Worm (Caenorhabditis elegans): ENCODE measurements around the gene swt-3.

DNA sequence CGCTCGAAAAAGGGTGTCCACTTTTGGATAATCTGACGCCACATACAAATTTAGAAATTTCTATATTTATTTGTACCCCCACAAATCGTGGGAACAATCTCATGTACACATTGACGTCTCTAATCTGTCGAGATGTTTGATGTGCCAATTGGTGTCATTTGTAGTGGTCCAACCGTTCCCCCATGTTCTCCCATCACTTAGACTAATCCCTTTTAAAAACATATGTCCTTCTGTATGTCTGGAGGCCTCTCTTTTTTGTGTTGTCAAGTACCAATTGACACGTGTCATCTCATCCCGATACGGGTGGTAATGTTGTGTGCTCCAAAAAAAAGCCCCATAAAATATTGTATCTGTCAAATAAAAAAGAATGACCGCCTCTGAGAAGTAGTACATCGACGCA, 35.2 kb downstream of the swt-3 start:
- TF ChIP-seq him-1 (tag; optimal IDR thresholded peaks at IDR 0.05) (no peak), zim-3 (tag; optimal IDR thresholded peaks at IDR 0.05) (no peak), nfya-2 (GFP tag; IDR thresholded peaks at IDR 0.05) (no peak)
